Worm (Caenorhabditis elegans) whole organism, early embryonic: Measurements from ENCODE around the gene F55G7.4.

Source experiments
- B0310.2 ChIP-seq: sonication (generic microtip); optimal IDR thresholded peaks from 2 replicates; lab custom pipeline; 2016; ENCODE audit warnings: mild to moderate bottlenecking, missing genetic modification characterization, missing compliant biosample characterization
- aly-1 ChIP-seq: sonication (generic microtip); optimal IDR thresholded peaks from 2 replicates; lab custom pipeline; 2016; ENCODE audit warnings: missing genetic modification characterization, missing compliant biosample characterization
- ama-1 ChIP-seq: fragments of 150-350 bp; optimal IDR thresholded peaks from 2 replicates; lab custom pipeline; 2014
- ceh-13 ChIP-seq: fragments of 200-800 bp; sonication (Bioruptor generic); optimal IDR thresholded peaks from 2 replicates; lab custom pipeline; 2018; ENCODE audit warnings: mild to moderate bottlenecking, missing genetic modification characterization, missing compliant biosample characterization
- flt-1 ChIP-seq: fragments of 200-800 bp; sonication (Bioruptor generic); IDR thresholded peaks from 2 replicates; pipeline ENCODE4 v1.3.6; 2022; ENCODE audit warnings: missing genetic modification characterization, missing compliant biosample characterization
- hmbx-1 ChIP-seq: sonication (generic microtip); optimal IDR thresholded peaks from 2 replicates; lab custom pipeline; 2016; ENCODE audit warnings: mild to moderate bottlenecking, missing genetic modification characterization, missing compliant biosample characterization
- hmg-4 ChIP-seq: fragments of 200-800 bp; sonication (Bioruptor generic); optimal IDR thresholded peaks from 2 replicates; lab custom pipeline; 2018; ENCODE audit warnings: mild to moderate bottlenecking, missing genetic modification characterization, missing compliant biosample characterization
- pes-1 ChIP-seq: fragments of 200-800 bp; sonication (Bioruptor generic); IDR thresholded peaks from 2 replicates; pipeline ENCODE4 v1.3.6; 2022; ENCODE audit warnings: missing genetic modification reagents, missing genetic modification characterization, missing compliant biosample characterization
- scrt-1 ChIP-seq: fragments of 200-800 bp; sonication (Bioruptor generic); IDR thresholded peaks from 2 replicates; pipeline ENCODE4 v1.3.6; 2022; ENCODE audit warnings: missing genetic modification characterization, missing compliant biosample characterization
- sea-1 ChIP-seq: fragments of 200-800 bp; sonication (Bioruptor generic); conservative IDR thresholded peaks from 2 replicates; pipeline ENCODE4 v1.3.6; 2022; ENCODE audit warnings: missing genetic modification characterization, missing compliant biosample characterization
- tbx-37 ChIP-seq: fragments of 200-800 bp; sonication (Bioruptor generic); conservative IDR thresholded peaks from 2 replicates; pipeline ENCODE4 v1.3.6; 2022; ENCODE audit warnings: missing genetic modification reagents, missing genetic modification characterization, missing compliant biosample characterization
- tra-4 ChIP-seq: sonication (generic microtip); optimal IDR thresholded peaks from 2 replicates; lab custom pipeline; 2017; ENCODE audit warnings: missing genetic modification characterization, missing compliant biosample characterization

- TF ChIP-seq tra-4 (tag; lab: Kevin White, UChicago) (no peak), ama-1 (lab: Kevin White, UChicago) (no peak), tbx-37 (GFP tag; lab: Robert Waterston, UW) (no peak), aly-1 (tag; lab: Kevin White, UChicago) (no peak), hmg-4 (GFP tag; lab: Kevin White, UChicago) (no peak), hmbx-1 (tag; lab: Kevin White, UChicago) (no peak), scrt-1 (GFP tag; lab: Robert Waterston, UW) (no peak), flt-1 (GFP tag; lab: Robert Waterston, UW) (no peak), B0310.2 (tag; lab: Kevin White, UChicago) (no peak), sea-1 (GFP tag; lab: Robert Waterston, UW) (no peak), pes-1 (no peak), ceh-13 (no peak)
These were observed 47.8 kb upstream of the F55G7.4 start, which contains the start of the genes Y62H9A.3 and Y62H9A.4 for ce11 chrX:11879871-11880270.
